Fruit fly (Drosophila melanogaster): Measurements from ENCODE around the gene CG9449.
"Not testable (repeated sequence)": the region's sequence is repeated elsewhere in the genome, so short reads cannot be mapped to it uniquely, and the experiment has no call there.

The CG9449 gene

DNA sequence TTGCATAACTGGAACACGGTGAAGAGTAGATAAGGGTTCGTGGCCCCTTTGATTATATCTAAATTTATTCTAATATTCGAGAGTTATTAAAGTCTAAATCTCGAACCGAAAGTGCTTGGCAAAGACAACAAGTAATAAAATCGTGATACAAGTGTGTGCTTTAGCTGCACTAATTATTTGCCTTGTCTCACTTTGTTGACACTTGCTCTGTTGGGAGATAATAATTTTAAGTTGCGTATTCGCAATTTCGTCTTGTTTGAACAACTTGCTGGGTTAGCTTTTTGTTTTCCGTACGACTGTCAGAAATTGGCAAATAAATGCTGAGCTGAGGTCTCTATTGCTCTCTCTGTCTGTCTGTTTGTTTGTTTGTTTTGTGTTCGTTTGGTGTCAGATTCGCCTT is 7.2 kb upstream of the CG9449 start:
- TF ChIP-seq psq (optimal IDR thresholded peaks at IDR 0.05) = no peak
- TF ChIP-seq Dll (optimal IDR thresholded peaks at IDR 0.05) = no peak
- TF ChIP-seq pan (optimal IDR thresholded peaks at IDR 0.05) = no peak
- no peak for TF ChIP-seq EcR (GFP tag; optimal IDR thresholded peaks at IDR 0.05)
- TF ChIP-seq CG8478 (optimal IDR thresholded peaks at IDR 0.05) = no peak
- TF ChIP-seq usp (GFP tag; optimal IDR thresholded peaks at IDR 0.05) = no peak

- TF ChIP-seq usp (GFP tag; optimal IDR thresholded peaks at IDR 0.05) = no peak
- no peak for TF ChIP-seq pan (optimal IDR thresholded peaks at IDR 0.05)
- no peak for TF ChIP-seq psq (optimal IDR thresholded peaks at IDR 0.05)
- TF ChIP-seq EcR (GFP tag; optimal IDR thresholded peaks at IDR 0.05) = no peak
- no peak for TF ChIP-seq CG8478 (optimal IDR thresholded peaks at IDR 0.05)
- TF ChIP-seq Dll (optimal IDR thresholded peaks at IDR 0.05) = no peak
Measured at dm6 chr3L:19503770-19504169, 6.2 kb upstream of the CG9449 start, which contains the start of gene CG9452. Gene CG9452, minus strand, starts transcription at chr3L:19503870.

DNA sequence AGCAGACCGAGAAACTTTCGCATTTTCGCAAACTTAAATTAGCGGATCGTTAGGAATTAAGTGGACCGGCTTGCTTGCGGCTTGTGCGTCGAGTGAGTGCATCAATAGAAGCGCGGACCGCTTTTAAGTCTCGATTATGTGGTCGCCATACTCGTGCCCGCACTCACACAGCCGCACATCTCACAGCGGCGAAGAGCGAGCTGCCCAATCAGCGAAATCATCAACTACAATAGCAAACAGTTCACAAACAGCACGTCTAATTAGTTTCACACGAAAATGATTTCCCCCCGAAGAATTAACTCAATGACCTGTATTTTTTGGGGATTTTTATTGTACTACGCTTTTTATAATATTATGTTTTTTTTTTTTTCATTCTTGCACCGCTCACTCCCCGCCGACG is 3.2 kb upstream of the CG9449 start, which contains the start of gene CG9451:
CG9451 (minus strand) TSS at position 101 of the 400 bp plus-strand sequence.
- TF ChIP-seq usp (GFP tag; optimal IDR thresholded peaks at IDR 0.05) = no peak
- TF ChIP-seq pan (optimal IDR thresholded peaks at IDR 0.05) = no peak
- no peak for TF ChIP-seq EcR (GFP tag; optimal IDR thresholded peaks at IDR 0.05)
- TF ChIP-seq CG8478 (optimal IDR thresholded peaks at IDR 0.05) = no peak
- TF ChIP-seq Dll (optimal IDR thresholded peaks at IDR 0.05) = no peak
- TF ChIP-seq psq (optimal IDR thresholded peaks at IDR 0.05) = no peak

dm6 chr3L:19499334-19499733 is 1.8 kb upstream of the CG9449 start:
- TF ChIP-seq usp (GFP tag; optimal IDR thresholded peaks at IDR 0.05) (no peak), pan (optimal IDR thresholded peaks at IDR 0.05) (no peak), psq (optimal IDR thresholded peaks at IDR 0.05) (no peak), EcR (GFP tag; optimal IDR thresholded peaks at IDR 0.05) (no peak), CG8478 (optimal IDR thresholded peaks at IDR 0.05) (no peak), Dll (optimal IDR thresholded peaks at IDR 0.05) (no peak)

- no peak for TF ChIP-seq usp (GFP tag; optimal IDR thresholded peaks at IDR 0.05)
- no peak for TF ChIP-seq EcR (GFP tag; optimal IDR thresholded peaks at IDR 0.05)
- TF ChIP-seq Dll (optimal IDR thresholded peaks at IDR 0.05) = no peak
- TF ChIP-seq pan (optimal IDR thresholded peaks at IDR 0.05) = no peak
- no peak for TF ChIP-seq psq (optimal IDR thresholded peaks at IDR 0.05)
- TF ChIP-seq CG8478 (optimal IDR thresholded peaks at IDR 0.05) = no peak
Measured at dm6 chr3L:19497135-19497534, 388 bp downstream of the CG9449 start.

DNA sequence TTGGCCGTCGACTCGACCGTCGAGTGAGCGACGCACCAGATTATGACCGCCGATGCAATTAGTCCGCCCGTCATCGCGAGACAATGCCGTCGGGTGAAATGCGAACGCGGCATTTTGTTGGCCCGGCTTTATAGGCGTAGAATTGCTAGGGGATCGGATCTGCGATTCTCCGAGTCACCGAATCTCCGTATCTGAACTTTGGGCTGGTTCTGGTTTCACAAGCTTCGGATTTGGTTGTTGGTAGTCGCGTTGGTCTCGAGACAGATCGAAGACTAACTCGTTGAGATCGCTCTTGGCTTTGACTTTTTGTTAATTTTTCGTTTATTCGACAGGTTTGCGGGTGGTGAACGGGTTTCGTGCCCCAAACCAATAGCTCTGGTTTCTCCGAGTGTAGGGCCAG is 923 bp downstream of the CG9449 start:
- TF ChIP-seq Dll (optimal IDR thresholded peaks at IDR 0.05) (no peak), EcR (GFP tag; optimal IDR thresholded peaks at IDR 0.05) (no peak), usp (GFP tag; optimal IDR thresholded peaks at IDR 0.05) (no peak), CG8478 (optimal IDR thresholded peaks at IDR 0.05) (no peak), pan (optimal IDR thresholded peaks at IDR 0.05) (no peak), psq (optimal IDR thresholded peaks at IDR 0.05) (no peak)

DNA sequence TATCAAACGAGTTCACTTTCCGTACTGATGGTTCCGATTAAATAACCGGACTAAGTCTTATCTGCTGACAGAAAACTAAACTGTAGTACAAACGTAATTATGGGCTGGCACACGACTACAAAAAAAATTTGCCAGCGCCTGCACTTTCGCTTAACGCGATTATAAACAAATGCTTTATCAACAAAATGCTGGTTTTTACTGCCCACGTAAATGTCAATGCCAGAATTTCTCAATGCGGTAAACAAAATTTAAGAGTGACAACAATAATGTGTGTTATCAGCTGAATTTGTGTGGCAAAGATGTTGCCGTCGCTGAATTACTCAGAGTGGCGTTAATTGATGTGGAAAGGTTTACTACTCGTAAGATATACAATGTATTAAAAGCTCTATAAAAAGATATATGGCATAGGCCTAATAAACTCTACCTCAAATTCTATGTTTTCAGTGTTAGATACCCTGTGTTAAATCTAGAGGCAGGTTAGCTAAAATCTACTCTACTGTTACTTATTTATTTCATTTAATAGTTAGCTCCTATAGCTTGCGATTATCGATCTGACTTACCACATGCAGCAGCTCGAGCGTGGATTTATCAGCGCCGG is 1.4 kb downstream of the CG9449 start:
- no peak for TF ChIP-seq pan (optimal IDR thresholded peaks at IDR 0.05)
- TF ChIP-seq CG8478 (optimal IDR thresholded peaks at IDR 0.05) = no peak
- TF ChIP-seq psq (optimal IDR thresholded peaks at IDR 0.05) = no peak
- no peak for TF ChIP-seq usp (GFP tag; optimal IDR thresholded peaks at IDR 0.05)
- no peak for TF ChIP-seq EcR (GFP tag; optimal IDR thresholded peaks at IDR 0.05)
- no peak for TF ChIP-seq Dll (optimal IDR thresholded peaks at IDR 0.05)

- no peak for TF ChIP-seq pan (optimal IDR thresholded peaks at IDR 0.05)
Measured at dm6 chr3L:19494954-19495353, 2.6 kb downstream of the CG9449 start.

- not testable (repeated sequence) for TF ChIP-seq usp (GFP tag; optimal IDR thresholded peaks at IDR 0.05); CG8478 (optimal IDR thresholded peaks at IDR 0.05); Dll (optimal IDR thresholded peaks at IDR 0.05)
Measured at dm6 chr3L:19487260-19487659, 10.3 kb downstream of the CG9449 start, which contains the start of gene CG32212. Gene CG32212, plus strand, starts transcription at chr3L:19487560.

DNA sequence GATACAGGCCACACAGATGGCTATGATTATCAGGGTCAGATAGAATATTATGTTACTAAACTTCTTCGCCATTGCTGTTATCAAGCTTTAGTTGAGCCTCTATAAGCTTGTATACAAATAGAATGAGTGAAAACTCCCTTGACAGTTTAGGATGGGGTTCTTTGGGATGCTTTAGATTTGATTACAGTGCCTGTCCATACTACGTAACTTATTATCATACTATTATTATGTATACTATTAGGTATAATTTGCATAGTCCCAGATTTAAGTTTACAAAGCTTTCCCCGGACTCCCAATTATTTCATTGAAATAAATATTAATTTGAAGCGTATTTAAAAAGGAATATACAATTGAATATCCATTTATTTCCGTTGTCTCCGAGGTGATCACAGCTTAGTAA is 11.1 kb downstream of the CG9449 start, which contains the start of gene brv1:
brv1 (minus strand) TSS at position 101 of the 400 bp plus-strand sequence.
- TF ChIP-seq Dll (optimal IDR thresholded peaks at IDR 0.05) = no peak
- no peak for TF ChIP-seq CG8478 (optimal IDR thresholded peaks at IDR 0.05)
- TF ChIP-seq pan (optimal IDR thresholded peaks at IDR 0.05) = no peak
- no peak for TF ChIP-seq usp (GFP tag; optimal IDR thresholded peaks at IDR 0.05)
- no peak for TF ChIP-seq psq (optimal IDR thresholded peaks at IDR 0.05)
- no peak for TF ChIP-seq EcR (GFP tag; optimal IDR thresholded peaks at IDR 0.05)

DNA sequence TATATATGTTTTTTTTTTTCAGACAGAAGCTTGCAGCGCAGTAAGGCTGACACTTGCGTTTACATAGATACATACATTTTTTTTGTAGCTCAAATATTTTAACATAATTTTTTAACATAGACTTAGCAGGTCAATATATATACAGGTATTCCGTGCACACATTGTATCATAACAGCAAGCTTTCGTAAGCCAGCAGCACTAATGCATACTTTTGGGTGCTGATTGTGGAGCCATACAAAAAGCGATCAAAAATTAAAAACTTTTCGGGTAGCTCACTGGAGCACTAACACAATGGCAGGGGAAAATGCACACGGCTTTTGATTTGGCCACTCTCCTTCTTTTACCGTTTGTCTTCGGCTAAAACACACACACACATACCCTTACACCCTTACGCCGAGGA is 14.5 kb downstream of the CG9449 start:
- TF ChIP-seq psq (optimal IDR thresholded peaks at IDR 0.05) (no peak), pan (optimal IDR thresholded peaks at IDR 0.05) (no peak), CG8478 (optimal IDR thresholded peaks at IDR 0.05) (no peak), EcR (GFP tag; optimal IDR thresholded peaks at IDR 0.05) (no peak), Dll (optimal IDR thresholded peaks at IDR 0.05) (no peak), usp (GFP tag; optimal IDR thresholded peaks at IDR 0.05) (no peak)

dm6 chr3L:19482014-19482413 is 15.5 kb downstream of the CG9449 start:
- no peak for TF ChIP-seq usp (GFP tag; optimal IDR thresholded peaks at IDR 0.05)
- TF ChIP-seq Dll (optimal IDR thresholded peaks at IDR 0.05) = no peak
- TF ChIP-seq EcR (GFP tag; optimal IDR thresholded peaks at IDR 0.05) = no peak
- TF ChIP-seq pan (optimal IDR thresholded peaks at IDR 0.05) = no peak
- no peak for TF ChIP-seq psq (optimal IDR thresholded peaks at IDR 0.05)

DNA sequence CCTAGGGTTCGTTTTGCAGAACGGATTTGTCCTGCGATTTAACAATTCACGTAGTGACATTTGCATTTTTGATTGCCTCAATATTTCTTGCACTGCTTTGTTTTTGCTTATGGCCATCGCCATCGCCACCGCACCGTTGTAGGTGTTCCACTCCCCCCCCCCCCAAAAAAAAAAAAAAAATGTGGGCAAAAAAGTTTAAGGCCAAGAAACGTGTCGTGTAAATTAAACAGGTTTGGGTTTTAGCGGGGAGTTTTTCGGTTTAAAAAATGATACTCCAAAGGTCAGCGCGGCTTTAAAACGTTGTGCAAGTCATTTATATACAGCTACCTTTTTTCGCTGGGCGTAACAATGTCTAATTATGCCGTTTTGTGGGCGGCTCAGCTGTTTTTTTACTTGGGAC is 16.3 kb downstream of the CG9449 start:
- TF ChIP-seq EcR (GFP tag; optimal IDR thresholded peaks at IDR 0.05) (no peak), Dll (optimal IDR thresholded peaks at IDR 0.05) (no peak), CG8478 (optimal IDR thresholded peaks at IDR 0.05) (no peak), psq (optimal IDR thresholded peaks at IDR 0.05) (no peak), pan (optimal IDR thresholded peaks at IDR 0.05) (no peak), usp (GFP tag; optimal IDR thresholded peaks at IDR 0.05) (no peak)
